Worm (Caenorhabditis elegans) whole organism, L4 larva: ENCODE measurements around the gene sas-4.

Experiments used
- F44E2.7 ChIP-seq: fragments of 200-800 bp; sonication (Bioruptor generic); IDR thresholded peaks from 2 replicates; pipeline ENCODE4 v2.1.2; 2022; ENCODE audit warnings: missing genetic modification characterization, missing compliant biosample characterization
- F49E8.2 ChIP-seq: sonication (generic microtip); optimal IDR thresholded peaks from 2 replicates; lab custom pipeline; 2016; ENCODE audit warnings: missing compliant biosample characterization, mild to moderate bottlenecking, missing genetic modification characterization, borderline replicate concordance
- T20F7.1 ChIP-seq: fragments of 200-800 bp; sonication (Bioruptor generic); optimal IDR thresholded peaks from 2 replicates; lab custom pipeline; 2018; ENCODE audit warnings: mild to moderate bottlenecking, missing genetic modification characterization, missing compliant biosample characterization
- Y5F2A.4 ChIP-seq: fragments of 200-800 bp; sonication (Bioruptor generic); optimal IDR thresholded peaks from 2 replicates; lab custom pipeline; 2018; ENCODE audit warnings: mild to moderate bottlenecking, missing genetic modification characterization, missing compliant biosample characterization
- Y75B8A.6 ChIP-seq: fragments of 200-800 bp; sonication (Bioruptor generic); IDR thresholded peaks from 2 replicates; pipeline ENCODE4 v1.3.6; 2022; ENCODE audit warnings: missing genetic modification reagents, missing genetic modification characterization, missing compliant biosample characterization
- ZK337.2 ChIP-seq: fragments of 200-800 bp; sonication (Bioruptor generic); IDR thresholded peaks from 2 replicates; pipeline ENCODE4 v1.3.6; 2022; ENCODE audit warnings: missing genetic modification reagents, missing genetic modification characterization, missing compliant biosample characterization
- aha-1 ChIP-seq: fragments of 150-350 bp; peaks from one replicate; lab custom pipeline; 2014; ENCODE audit warnings: missing biosample characterization, missing genetic modification characterization
- aly-2 ChIP-seq: sonication (generic microtip); optimal IDR thresholded peaks from 2 replicates; lab custom pipeline; 2018; ENCODE audit warnings: missing biosample characterization, missing genetic modification characterization
- ama-1 ChIP-seq: fragments of 150-350 bp; optimal IDR thresholded peaks from 2 replicates; lab custom pipeline; 2014; ENCODE audit warnings: inconsistent platforms, mixed read lengths
- ceh-20 ChIP-seq: fragments of 200-800 bp; sonication (Bioruptor generic); IDR thresholded peaks from 2 replicates; pipeline ENCODE4 v1.3.6; 2022; ENCODE audit warnings: missing genetic modification reagents, missing genetic modification characterization, missing compliant biosample characterization
- ceh-82 ChIP-seq: sonication (generic microtip); optimal IDR thresholded peaks from 2 replicates; lab custom pipeline; 2017; ENCODE audit warnings: missing biosample characterization, missing genetic modification characterization
- ctbp-1 ChIP-seq: fragments of 200-800 bp; sonication (Bioruptor generic); IDR thresholded peaks from 2 replicates; pipeline ENCODE4 v1.3.6; 2022; ENCODE audit warnings: missing genetic modification reagents, missing genetic modification characterization, missing compliant biosample characterization
- daf-12 ChIP-seq: fragments of 150-350 bp; optimal IDR thresholded peaks from 2 replicates; lab custom pipeline; 2014; ENCODE audit warnings: missing biosample characterization, missing genetic modification reagents, missing genetic modification characterization
- daf-16 ChIP-seq, 3 experiments: sonication (generic microtip); optimal IDR thresholded peaks; 2 replicates each; lab custom pipeline; 2016 to 2017; ENCODE audit warnings: missing genetic modification characterization in 3 of 3, missing genetic modification reagents in 3 of 3, mild to moderate bottlenecking in 2 of 3, missing compliant biosample characterization in 2 of 3, missing biosample characterization in 1 of 3, moderate library complexity in 1 of 3
- daf-8 ChIP-seq: fragments of 200-800 bp; sonication (Bioruptor generic); IDR thresholded peaks from 2 replicates; pipeline ENCODE4 v1.3.6; 2022; ENCODE audit warnings: missing genetic modification characterization, missing compliant biosample characterization
- dmd-6 ChIP-seq: fragments of 200-800 bp; sonication (Bioruptor generic); IDR thresholded peaks from 2 replicates; pipeline ENCODE4 v1.3.6; 2022; ENCODE audit warnings: missing genetic modification reagents, missing genetic modification characterization, missing compliant biosample characterization
- dmd-9 ChIP-seq: fragments of 200-800 bp; sonication (Bioruptor generic); IDR thresholded peaks from 2 replicates; pipeline ENCODE4 v1.3.6; 2022; ENCODE audit warnings: missing genetic modification reagents, missing genetic modification characterization, missing compliant biosample characterization
- dve-1 ChIP-seq: sonication (generic microtip); optimal IDR thresholded peaks from 2 replicates; lab custom pipeline; 2017; ENCODE audit warnings: antibody characterized with exemption, mild to moderate bottlenecking, missing genetic modification characterization, missing compliant biosample characterization; ENCODE audit not compliant: insufficient read depth
- fkh-10 ChIP-seq: fragments of 150-350 bp; optimal IDR thresholded peaks from 2 replicates; lab custom pipeline; 2014; ENCODE audit warnings: missing biosample characterization, missing genetic modification reagents, missing genetic modification characterization
- hlh-11 ChIP-seq: fragments of 200-800 bp; sonication (Bioruptor generic); optimal IDR thresholded peaks from 2 replicates; lab custom pipeline; 2018; ENCODE audit warnings: mild to moderate bottlenecking, missing genetic modification characterization, missing compliant biosample characterization
- hlh-30 ChIP-seq: sonication (generic microtip); optimal IDR thresholded peaks from 2 replicates; lab custom pipeline; 2017; ENCODE audit warnings: antibody characterized with exemption, mild to moderate bottlenecking, missing genetic modification characterization, missing compliant biosample characterization; ENCODE audit not compliant: insufficient read depth
- hmg-1.1 ChIP-seq: fragments of 200-800 bp; sonication (Bioruptor generic); IDR thresholded peaks from 2 replicates; pipeline ENCODE4 v1.3.6; 2022; ENCODE audit warnings: missing genetic modification reagents, missing genetic modification characterization, missing compliant biosample characterization
- jun-1 ChIP-seq: fragments of 150-350 bp; optimal IDR thresholded peaks from 2 replicates; lab custom pipeline; 2014; ENCODE audit warnings: missing biosample characterization, missing genetic modification reagents, missing genetic modification characterization
- lin-1 ChIP-seq: fragments of 200-800 bp; sonication (Bioruptor generic); IDR thresholded peaks from 2 replicates; pipeline ENCODE4 v1.3.6; 2022; ENCODE audit warnings: missing genetic modification reagents, missing genetic modification characterization, missing compliant biosample characterization
- lin-13 ChIP-seq: fragments of 150-350 bp; optimal IDR thresholded peaks from 2 replicates; lab custom pipeline; 2014; ENCODE audit warnings: missing biosample characterization, missing genetic modification reagents, missing genetic modification characterization
- lin-15B ChIP-seq: fragments of 150-350 bp; sonication (generic microtip); optimal IDR thresholded peaks from 3 replicates; lab custom pipeline; 2014; ENCODE audit warnings: missing biosample characterization, missing genetic modification characterization
- lin-38 ChIP-seq: fragments of 200-800 bp; sonication (Bioruptor generic); IDR thresholded peaks from 2 replicates; pipeline ENCODE4 v1.3.6; 2022; ENCODE audit warnings: missing genetic modification reagents, missing genetic modification characterization, missing compliant biosample characterization
- lin-39 ChIP-seq: fragments of 150-350 bp; optimal IDR thresholded peaks from 2 replicates; lab custom pipeline; 2014; ENCODE audit warnings: missing biosample characterization, missing genetic modification reagents, missing genetic modification characterization
- lir-3 ChIP-seq: sonication (generic microtip); optimal IDR thresholded peaks from 2 replicates; lab custom pipeline; 2016; ENCODE audit warnings: mild to moderate bottlenecking, missing genetic modification characterization, missing compliant biosample characterization
- madf-5 ChIP-seq, 2 experiments: fragments of 200-800 bp; sonication (Bioruptor generic); IDR thresholded peaks; 2 replicates each; pipeline ENCODE4 v1.3.6; 2022; ENCODE audit warnings: missing compliant biosample characterization in 2 of 2, missing genetic modification characterization in 2 of 2
- mep-1 ChIP-seq: fragments of 150-350 bp; sonication (generic microtip); optimal IDR thresholded peaks from 3 replicates; lab custom pipeline; 2014; ENCODE audit warnings: missing biosample characterization, missing genetic modification characterization
- mes-2 ChIP-seq: sonication (generic microtip); optimal IDR thresholded peaks from 2 replicates; lab custom pipeline; 2016; ENCODE audit warnings: missing genotype, mild to moderate bottlenecking, missing genetic modification characterization, missing compliant biosample characterization; ENCODE audit not compliant: poor library complexity, severe bottlenecking
- mxl-2 ChIP-seq: fragments of 200-800 bp; sonication (Bioruptor generic); conservative IDR thresholded peaks from 2 replicates; pipeline ENCODE4 v1.3.6; 2022; ENCODE audit warnings: missing genetic modification reagents, missing genetic modification characterization, missing compliant biosample characterization
- nhr-10 ChIP-seq: fragments of 150-350 bp; optimal IDR thresholded peaks from 2 replicates; lab custom pipeline; 2014; ENCODE audit warnings: missing biosample characterization, missing genetic modification characterization
- nhr-237 ChIP-seq: sonication (generic microtip); optimal IDR thresholded peaks from 2 replicates; lab custom pipeline; 2017; ENCODE audit warnings: missing biosample characterization, missing genetic modification characterization
- nhr-28 ChIP-seq: fragments of 150-350 bp; optimal IDR thresholded peaks from 2 replicates; lab custom pipeline; 2014; ENCODE audit warnings: missing biosample characterization, missing genetic modification characterization
- nhr-41 ChIP-seq: fragments of 200-800 bp; sonication (Bioruptor generic); IDR thresholded peaks from 2 replicates; pipeline ENCODE4 v1.3.6; 2022; ENCODE audit warnings: missing genetic modification reagents, missing genetic modification characterization, missing compliant biosample characterization
- nhr-42 ChIP-seq: fragments of 200-800 bp; sonication (Bioruptor generic); IDR thresholded peaks from 2 replicates; pipeline ENCODE4 v1.3.6; 2022; ENCODE audit warnings: missing genetic modification characterization, missing compliant biosample characterization
- nhr-77 ChIP-seq: fragments of 150-350 bp; optimal IDR thresholded peaks from 2 replicates; lab custom pipeline; 2014; ENCODE audit warnings: missing biosample characterization, missing genetic modification characterization
- php-3 ChIP-seq: fragments of 200-800 bp; sonication (Bioruptor generic); IDR thresholded peaks from 2 replicates; pipeline ENCODE4 v1.3.6; 2022; ENCODE audit warnings: missing genetic modification reagents, missing genetic modification characterization, missing compliant biosample characterization
- rbr-2 ChIP-seq: sonication (generic microtip); optimal IDR thresholded peaks from 2 replicates; lab custom pipeline; 2016; ENCODE audit warnings: missing genotype, missing genetic modification characterization, missing compliant biosample characterization
- set-16 ChIP-seq: fragments of 200-800 bp; sonication (Bioruptor generic); IDR thresholded peaks from 2 replicates; pipeline ENCODE4 v1.3.6; 2022; ENCODE audit warnings: missing genetic modification reagents, missing genetic modification characterization, missing compliant biosample characterization
- snpc-1.2 ChIP-seq: fragments of 200-800 bp; sonication (Bioruptor generic); IDR thresholded peaks from 2 replicates; pipeline ENCODE4 v1.3.6; 2022; ENCODE audit warnings: missing genetic modification reagents, missing genetic modification characterization, missing compliant biosample characterization
- spr-1 ChIP-seq: sonication (generic microtip); optimal IDR thresholded peaks from 2 replicates; lab custom pipeline; 2016; ENCODE audit warnings: mild to moderate bottlenecking, missing genetic modification characterization, missing compliant biosample characterization
- spr-3 ChIP-seq: fragments of 200-800 bp; sonication (Bioruptor generic); optimal IDR thresholded peaks from 2 replicates; lab custom pipeline; 2018; ENCODE audit warnings: mild to moderate bottlenecking, missing genetic modification characterization, missing compliant biosample characterization
- tag-97 ChIP-seq: fragments of 200-800 bp; sonication (Bioruptor generic); IDR thresholded peaks from 2 replicates; pipeline ENCODE4 v1.3.6; 2022; ENCODE audit warnings: missing genetic modification characterization, missing compliant biosample characterization
- tra-1 ChIP-seq: fragments of 200-800 bp; sonication (Bioruptor generic); IDR thresholded peaks from 2 replicates; pipeline ENCODE4 v1.3.6; 2022; ENCODE audit warnings: missing genetic modification reagents, missing genetic modification characterization, missing compliant biosample characterization
- unc-130 ChIP-seq: sonication (generic microtip); optimal IDR thresholded peaks from 2 replicates; lab custom pipeline; 2016; ENCODE audit warnings: missing genetic modification reagents, missing genetic modification characterization, missing compliant biosample characterization
- vab-7 ChIP-seq: fragments of 200-800 bp; sonication (Bioruptor generic); IDR thresholded peaks from 2 replicates; pipeline ENCODE4 v1.3.6; 2022; ENCODE audit warnings: missing genetic modification reagents, missing genetic modification characterization, missing compliant biosample characterization
- zfp-3 ChIP-seq: fragments of 200-800 bp; sonication (Bioruptor generic); conservative IDR thresholded peaks from 2 replicates; pipeline ENCODE4 v1.3.6; 2022; ENCODE audit warnings: missing genetic modification reagents, missing genetic modification characterization, missing compliant biosample characterization
- zip-2 ChIP-seq: fragments of 150-350 bp; optimal IDR thresholded peaks from 2 replicates; lab custom pipeline; 2014; ENCODE audit warnings: missing biosample characterization, missing genetic modification characterization
- ztf-11 ChIP-seq: fragments of 150-350 bp; optimal IDR thresholded peaks from 2 replicates; lab custom pipeline; 2014; ENCODE audit warnings: missing biosample characterization, missing genetic modification characterization

sas-4 gene

DNA sequence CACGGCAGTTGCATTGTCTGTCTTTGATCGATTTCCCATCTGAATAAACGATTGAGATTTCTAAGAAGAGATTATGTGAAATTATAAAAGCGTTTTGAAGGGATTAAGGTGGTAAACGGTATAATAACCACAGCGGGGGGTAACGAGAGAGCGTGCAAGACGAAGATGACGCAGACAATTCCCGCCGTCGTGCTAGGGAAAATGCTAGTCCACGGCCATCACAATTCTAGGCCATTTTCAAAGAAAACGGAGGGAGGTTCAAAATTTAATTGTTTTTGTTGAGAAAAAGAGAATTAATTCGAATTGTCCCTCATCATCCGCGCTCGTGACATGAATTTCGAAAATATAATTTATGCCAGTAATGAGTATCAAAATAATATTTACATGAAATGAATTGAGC lies 712 bp upstream of the sas-4 start, which contains the start of gene F10E9.11 (continued):
- TF ChIP-seq nhr-42 (no peak), php-3 (GFP tag; lab: Robert Waterston, UW) (no peak), lin-13 (GFP tag; lab: Kevin White, UChicago) (peak; percentile 22), rbr-2 (peak; percentile 46), zfp-3 (GFP tag; lab: Robert Waterston, UW) (no peak), spr-3 (GFP tag; lab: Kevin White, UChicago) (no peak), ZK337.2 (peak; percentile 83), F44E2.7 (GFP tag; lab: Robert Waterston, UW) (no peak), ceh-20 (GFP tag; lab: Robert Waterston, UW) (peak; percentile 26; the same call in 1 of the 2 replicates), tag-97 (no peak), lin-15B (tag; lab: Kevin White, UChicago) (no peak), nhr-28 (tag; lab: Kevin White, UChicago) (peak; percentile 4), unc-130 (GFP tag; lab: Kevin White, UChicago) (peak; percentile 96), lin-1 (GFP tag; lab: Robert Waterston, UW) (no peak), nhr-41 (GFP tag; lab: Robert Waterston, UW) (no peak), fkh-10 (no peak), aha-1 (peak; percentile 87), dve-1 (tag; lab: Kevin White, UChicago) (peak; percentile 72), madf-5 (GFP tag; IDR thresholded peaks at IDR 0.05; lab: Robert Waterston, UW) (no peak), Y75B8A.6 (GFP tag; lab: Robert Waterston, UW) (no peak), aly-2 (no peak), zip-2 (tag; lab: Kevin White, UChicago) (no peak), mep-1 (tag; lab: Kevin White, UChicago) (peak; percentile 58), lin-38 (peak; percentile 78), daf-12 (tag; lab: Kevin White, UChicago) (no peak), lin-39 (tag; lab: Kevin White, UChicago) (no peak), ama-1 (lab: Kevin White, UChicago) (no peak), lir-3 (tag; lab: Kevin White, UChicago) (no peak), hlh-30 (peak; percentile 57), spr-1 (peak; percentile 55), nhr-10 (tag; lab: Kevin White, UChicago) (no peak), snpc-1.2 (GFP tag; lab: Robert Waterston, UW) (0 out of 2 replicates have a peak, but pooled peaks have one; percentile 53), ceh-82 (tag; lab: Kevin White, UChicago) (no peak), hlh-11 (tag; lab: Kevin White, UChicago) (no peak), vab-7 (GFP tag; lab: Robert Waterston, UW) (peak; percentile 37; the same call in 1 of the 2 replicates), tra-1 (GFP tag; lab: Robert Waterston, UW) (0 out of 2 replicates have a peak, but pooled peaks have one; percentile 20), mxl-2 (GFP tag; lab: Robert Waterston, UW) (no peak), daf-16 (GFP tag; optimal IDR thresholded peaks at IDR 0.05; lab: Kevin White, UChicago) (no peak), daf-16 (tag; optimal IDR thresholded peaks at IDR 0.05; lab: Kevin White, UChicago) (no peak), nhr-237 (no peak), mes-2 (tag; lab: Kevin White, UChicago) (peak; percentile 98), dmd-6 (peak; percentile 68; the same call in 1 of the 2 replicates), set-16 (GFP tag; lab: Robert Waterston, UW) (no peak), Y5F2A.4 (GFP tag; lab: Kevin White, UChicago) (no peak), dmd-9 (GFP tag; lab: Robert Waterston, UW) (no peak), daf-8 (GFP tag; lab: Robert Waterston, UW) (no peak), hmg-1.1 (peak; percentile 63), F49E8.2 (peak; percentile 22), T20F7.1 (peak; percentile 36), ctbp-1 (GFP tag; lab: Robert Waterston, UW) (no peak), nhr-77 (tag; lab: Kevin White, UChicago) (no peak), ztf-11 (tag; lab: Kevin White, UChicago) (no peak), jun-1 (tag; lab: Kevin White, UChicago) (no peak)
